Worm (Caenorhabditis elegans) whole organism, mixed stage, embryonic: Measurements from ENCODE around the gene oac-10.

ENCODE experiments used
- M03D4.4 ChIP-seq: sonication (generic microtip); optimal IDR thresholded peaks from 2 replicates; lab custom pipeline; 2017; ENCODE audit warnings: mild to moderate bottlenecking, missing genetic modification characterization, missing compliant biosample characterization
- bed-3 ChIP-seq: fragments of 200-800 bp; sonication (Bioruptor generic); optimal IDR thresholded peaks from 3 replicates; lab custom pipeline; 2018; ENCODE audit warnings: mild to moderate bottlenecking, missing genetic modification characterization, moderate library complexity, missing compliant biosample characterization
- blmp-1 ChIP-seq: fragments of 150-350 bp; optimal IDR thresholded peaks from 2 replicates; lab custom pipeline; 2014; ENCODE audit warnings: missing biosample characterization, missing genetic modification characterization
- ceh-39 ChIP-seq: fragments of 150-350 bp; optimal IDR thresholded peaks from 2 replicates; lab custom pipeline; 2014; ENCODE audit warnings: missing biosample characterization, missing genetic modification characterization
- ceh-43 ChIP-seq: fragments of 200-800 bp; sonication (Bioruptor generic); optimal IDR thresholded peaks from 2 replicates; lab custom pipeline; 2018; ENCODE audit warnings: mild to moderate bottlenecking, missing genetic modification characterization, moderate library complexity, missing compliant biosample characterization
- ceh-83 ChIP-seq: fragments of 200-800 bp; sonication (Bioruptor generic); optimal IDR thresholded peaks from 2 replicates; lab custom pipeline; 2018; ENCODE audit warnings: mild to moderate bottlenecking, missing genetic modification characterization, missing compliant biosample characterization
- ces-1 ChIP-seq: fragments of 150-350 bp; optimal IDR thresholded peaks from 2 replicates; lab custom pipeline; 2014; ENCODE audit warnings: missing biosample characterization, missing genetic modification reagents, missing genetic modification characterization
- cnd-1 ChIP-seq: fragments of 200-800 bp; sonication (Bioruptor generic); optimal IDR thresholded peaks from 2 replicates; lab custom pipeline; 2018; ENCODE audit warnings: mild to moderate bottlenecking, missing genetic modification characterization, missing compliant biosample characterization
- drap-1 ChIP-seq: fragments of 200-800 bp; sonication (Bioruptor generic); optimal IDR thresholded peaks from 3 replicates; lab custom pipeline; 2018; ENCODE audit warnings: mild to moderate bottlenecking, missing genetic modification characterization, missing compliant biosample characterization
- elt-1 ChIP-seq: sonication (generic microtip); optimal IDR thresholded peaks from 2 replicates; lab custom pipeline; 2017; ENCODE audit warnings: missing genetic modification characterization, mild to moderate bottlenecking, missing compliant biosample characterization, antibody characterized with exemption, moderate library complexity, borderline replicate concordance; ENCODE audit not compliant: insufficient read depth
- elt-3 ChIP-seq: fragments of 150-350 bp; optimal IDR thresholded peaks from 2 replicates; lab custom pipeline; 2014; ENCODE audit warnings: missing biosample characterization, missing genetic modification characterization
- flh-1 ChIP-seq: fragments of 200-800 bp; sonication (Bioruptor generic); optimal IDR thresholded peaks from 2 replicates; lab custom pipeline; 2018; ENCODE audit warnings: mild to moderate bottlenecking, missing genetic modification characterization, moderate library complexity, missing compliant biosample characterization
- hlh-1 ChIP-seq: fragments of 150-350 bp; optimal IDR thresholded peaks from 2 replicates; lab custom pipeline; 2014; ENCODE audit warnings: missing biosample characterization, missing genetic modification reagents, missing genetic modification characterization
- lin-13 ChIP-seq: fragments of 150-350 bp; optimal IDR thresholded peaks from 2 replicates; lab custom pipeline; 2014; ENCODE audit warnings: missing biosample characterization, missing genetic modification characterization
- lsy-2 ChIP-seq: fragments of 150-350 bp; optimal IDR thresholded peaks from 2 replicates; lab custom pipeline; 2014; ENCODE audit warnings: missing biosample characterization, missing genetic modification characterization
- mab-5 ChIP-seq: fragments of 150-350 bp; optimal IDR thresholded peaks from 2 replicates; lab custom pipeline; 2014; ENCODE audit warnings: missing biosample characterization, missing genetic modification characterization
- mep-1 ChIP-seq: fragments of 150-350 bp; optimal IDR thresholded peaks from 2 replicates; lab custom pipeline; 2017; ENCODE audit warnings: missing biosample characterization, missing genetic modification reagents, missing genetic modification characterization, inconsistent platforms
- mls-2 ChIP-seq: sonication (generic microtip); optimal IDR thresholded peaks from 2 replicates; lab custom pipeline; 2016; ENCODE audit warnings: mild to moderate bottlenecking, missing genetic modification characterization, moderate library complexity, missing compliant biosample characterization
- nhr-12 ChIP-seq: fragments of 150-350 bp; optimal IDR thresholded peaks from 2 replicates; lab custom pipeline; 2014; ENCODE audit warnings: missing biosample characterization, missing genetic modification characterization
- nhr-2 ChIP-seq: fragments of 150-350 bp; optimal IDR thresholded peaks from 2 replicates; lab custom pipeline; 2014; ENCODE audit warnings: missing biosample characterization, missing genetic modification characterization
- nhr-237 ChIP-seq: fragments of 150-350 bp; optimal IDR thresholded peaks from 2 replicates; lab custom pipeline; 2014; ENCODE audit warnings: missing biosample characterization, missing genetic modification characterization
- nhr-28 ChIP-seq: fragments of 150-350 bp; optimal IDR thresholded peaks from 2 replicates; lab custom pipeline; 2014; ENCODE audit warnings: missing biosample characterization, missing genetic modification characterization
- nhr-76 ChIP-seq: sonication (generic microtip); optimal IDR thresholded peaks from 2 replicates; lab custom pipeline; 2017; ENCODE audit warnings: missing biosample characterization, missing genetic modification characterization
- sem-2 ChIP-seq: fragments of 200-800 bp; sonication (Bioruptor generic); optimal IDR thresholded peaks from 2 replicates; lab custom pipeline; 2018; ENCODE audit warnings: mild to moderate bottlenecking, missing genetic modification characterization, missing compliant biosample characterization
- snpc-4 ChIP-seq: fragments of 150-350 bp; optimal IDR thresholded peaks from 2 replicates; lab custom pipeline; 2014; ENCODE audit warnings: missing biosample characterization, missing genetic modification characterization
- sptf-1 ChIP-seq: sonication (generic microtip); optimal IDR thresholded peaks from 2 replicates; lab custom pipeline; 2017; ENCODE audit warnings: mild to moderate bottlenecking, missing genetic modification characterization, moderate library complexity, missing compliant biosample characterization
- tbx-8 ChIP-seq: fragments of 200-800 bp; sonication (Bioruptor generic); optimal IDR thresholded peaks from 2 replicates; lab custom pipeline; 2018; ENCODE audit warnings: mild to moderate bottlenecking, missing genetic modification characterization, moderate library complexity, missing compliant biosample characterization
- unc-120 ChIP-seq: sonication (generic microtip); optimal IDR thresholded peaks from 2 replicates; lab custom pipeline; 2017; ENCODE audit warnings: missing genetic modification characterization, missing compliant biosample characterization; ENCODE audit not compliant: poor library complexity, severe bottlenecking
- unc-39 ChIP-seq: fragments of 150-350 bp; optimal IDR thresholded peaks from 2 replicates; lab custom pipeline; 2014; ENCODE audit warnings: missing biosample characterization, missing genetic modification characterization
- unc-62 ChIP-seq: fragments of 150-350 bp; optimal IDR thresholded peaks from 2 replicates; lab custom pipeline; 2014; ENCODE audit warnings: missing biosample characterization, missing genetic modification reagents, missing genetic modification characterization
- zip-8 ChIP-seq: fragments of 150-350 bp; optimal IDR thresholded peaks from 2 replicates; lab custom pipeline; 2014; ENCODE audit warnings: missing biosample characterization, missing genetic modification characterization
- ztf-11 ChIP-seq: fragments of 150-350 bp; optimal IDR thresholded peaks from 2 replicates; lab custom pipeline; 2014; ENCODE audit warnings: missing biosample characterization, missing genetic modification characterization

oac-10 gene

DNA sequence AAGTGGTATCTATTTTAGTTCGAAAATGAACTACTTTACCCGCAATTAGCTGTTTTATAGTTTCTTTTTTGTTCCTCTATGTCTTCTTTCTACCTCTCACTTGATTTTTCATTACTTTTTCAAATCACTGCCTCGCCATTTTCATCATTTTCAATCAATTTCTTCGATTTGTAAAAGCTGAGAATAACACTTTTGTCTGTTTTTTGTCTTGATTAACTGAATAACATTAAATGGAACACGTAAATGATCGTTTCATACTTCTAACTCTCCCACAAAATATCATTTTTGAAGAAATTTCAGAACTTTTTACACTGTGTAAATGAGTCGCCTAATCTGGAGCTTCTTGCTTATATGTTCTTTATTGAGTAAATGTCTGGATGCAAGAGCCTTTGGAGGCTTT, 31.4 kb downstream of the oac-10 start, which contains the start of gene F53C3.4:
F53C3.4 (plus strand) TSS at position 301 of the 400 bp plus-strand sequence.
- TF ChIP-seq ceh-39 (no peak), tbx-8 (no peak), ceh-43 (GFP tag; lab: Kevin White, UChicago) (no peak), nhr-76 (no peak), nhr-2 (tag; lab: Kevin White, UChicago) (no peak), elt-1 (tag; lab: Kevin White, UChicago) (no peak), mep-1 (tag; lab: Kevin White, UChicago) (no peak), zip-8 (tag; lab: Kevin White, UChicago) (no peak), lsy-2 (tag; lab: Kevin White, UChicago) (no peak), ceh-83 (GFP tag; lab: Kevin White, UChicago) (no peak), lin-13 (tag; lab: Kevin White, UChicago) (no peak), unc-62 (GFP tag; lab: Kevin White, UChicago) (no peak), unc-120 (tag; lab: Kevin White, UChicago) (no peak), nhr-12 (tag; lab: Kevin White, UChicago) (no peak), ces-1 (GFP tag; lab: Kevin White, UChicago) (no peak), hlh-1 (tag; lab: Kevin White, UChicago) (no peak), ztf-11 (tag; lab: Kevin White, UChicago) (no peak), snpc-4 (tag; lab: Kevin White, UChicago) (no peak), bed-3 (no peak)

DNA sequence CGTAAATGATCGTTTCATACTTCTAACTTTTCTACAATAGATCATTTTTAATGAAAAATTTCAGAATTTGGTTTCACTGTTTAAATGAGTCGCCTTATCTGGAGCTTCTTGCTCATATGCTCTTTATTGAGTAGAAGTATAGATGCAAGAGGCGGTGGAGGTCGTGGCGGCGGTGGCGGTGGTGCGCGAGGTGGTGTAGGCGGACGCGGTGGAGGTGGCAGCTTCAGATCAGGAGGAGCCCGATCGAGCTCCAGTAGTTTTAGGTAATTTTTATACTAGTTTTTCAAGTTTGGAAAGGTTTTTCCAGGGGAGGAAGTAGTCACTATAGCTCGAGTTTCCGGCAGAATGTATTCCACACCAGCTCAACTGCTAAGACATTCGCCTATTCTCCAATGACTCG, 33.1 kb downstream of the oac-10 start, which contains the start of gene F53C3.3:
F53C3.3 (plus strand) TSS at position 59 of the 400 bp plus-strand sequence.
- TF ChIP-seq tbx-8 (no peak), drap-1 (GFP tag; lab: Kevin White, UChicago) (no peak), unc-120 (tag; lab: Kevin White, UChicago) (no peak), lin-13 (tag; lab: Kevin White, UChicago) (no peak), bed-3 (no peak), mab-5 (tag; lab: Kevin White, UChicago) (no peak), sem-2 (GFP tag; lab: Kevin White, UChicago) (no peak), mep-1 (tag; lab: Kevin White, UChicago) (no peak), ceh-39 (no peak), mls-2 (tag; lab: Kevin White, UChicago) (no peak), flh-1 (GFP tag; lab: Kevin White, UChicago) (no peak), hlh-1 (tag; lab: Kevin White, UChicago) (no peak), M03D4.4 (tag; lab: Kevin White, UChicago) (no peak)

DNA sequence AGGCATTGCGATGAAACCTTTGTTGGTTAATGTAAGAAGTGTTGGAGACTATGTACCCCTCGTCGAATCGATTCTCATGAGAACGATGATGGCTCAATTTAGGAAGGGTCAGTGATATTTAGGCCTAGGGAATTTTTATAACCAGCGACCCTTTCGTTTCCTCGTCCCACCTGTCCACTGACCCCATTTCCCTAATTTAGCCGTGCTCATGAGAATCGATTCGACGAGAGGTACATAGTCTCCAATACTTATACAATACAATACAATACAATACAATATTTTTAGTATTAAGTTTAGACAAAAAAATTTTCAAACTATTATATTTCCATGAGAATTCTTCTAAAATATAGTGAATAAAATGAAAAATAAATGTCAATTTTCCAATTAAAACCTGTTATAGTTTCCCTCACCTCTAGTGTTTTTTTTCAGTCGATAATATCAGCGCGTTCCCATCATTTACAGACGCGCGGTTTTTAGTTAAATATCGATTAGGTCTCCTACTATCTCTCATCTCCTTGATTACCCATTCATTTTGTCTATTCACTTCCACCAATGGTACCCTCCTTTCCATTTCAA, 37.0 kb downstream of the oac-10 start, which contains the start of the genes F53C3.11 and fbxb-103:
F53C3.11 (minus strand) TSS at position 101 of the 576 bp plus-strand sequence.
fbxb-103 (plus strand) TSS at position 526 of the 576 bp plus-strand sequence.
- TF ChIP-seq snpc-4 (tag; lab: Kevin White, UChicago): no peak
- TF ChIP-seq flh-1 (GFP tag; lab: Kevin White, UChicago): no peak
- no peak for TF ChIP-seq blmp-1
- no peak for TF ChIP-seq ceh-83 (GFP tag; lab: Kevin White, UChicago)
- TF ChIP-seq mls-2 (tag; lab: Kevin White, UChicago): no peak
- no peak for TF ChIP-seq cnd-1 (tag; lab: Kevin White, UChicago)
- no peak for TF ChIP-seq ceh-39
- no peak for TF ChIP-seq nhr-12 (tag; lab: Kevin White, UChicago)
- TF ChIP-seq, all 35 proteins: peak for 0

DNA sequence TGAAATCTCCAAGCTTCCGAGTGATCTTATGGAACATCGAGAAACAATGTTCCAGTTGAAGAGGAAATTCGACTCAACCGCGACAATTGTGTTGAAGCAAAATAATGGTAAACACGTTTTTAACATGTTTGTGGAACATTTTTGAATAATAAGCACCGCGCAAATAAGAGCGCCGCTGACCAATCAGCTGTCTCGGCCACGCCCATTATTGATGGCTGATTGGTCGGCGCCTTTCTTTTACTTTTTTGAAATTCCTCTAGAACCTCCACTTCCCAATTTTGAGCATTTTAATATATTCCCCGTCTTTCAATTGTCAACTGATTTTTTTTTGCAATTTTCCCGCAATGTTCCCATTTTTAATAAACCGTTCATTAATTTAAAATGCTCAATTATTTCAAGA, 38.4 kb downstream of the oac-10 start:
- TF ChIP-seq sem-2 (GFP tag; lab: Kevin White, UChicago) (no peak), unc-39 (tag; lab: Kevin White, UChicago) (no peak), sptf-1 (tag; lab: Kevin White, UChicago) (no peak)

DNA sequence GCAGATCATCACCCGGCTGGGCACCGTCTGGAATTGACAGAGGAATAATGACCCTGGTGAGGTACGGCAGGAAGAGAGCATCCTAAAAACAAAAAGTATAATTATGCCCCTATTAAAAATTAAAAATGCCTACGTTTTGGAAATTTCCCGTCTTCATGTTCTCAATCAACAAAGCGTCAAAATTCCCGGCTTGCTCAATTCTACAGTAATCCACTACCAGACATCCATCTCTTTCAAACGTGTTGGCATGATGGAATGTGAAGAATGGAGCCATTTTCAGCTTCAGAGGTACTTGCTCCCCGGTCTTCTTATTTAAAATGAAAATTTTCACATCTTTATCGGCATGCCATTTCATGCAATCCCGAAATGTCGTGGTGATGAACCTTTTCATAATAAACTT, 39.6 kb downstream of the oac-10 start:
- no peak for TF ChIP-seq elt-3
- no peak for TF ChIP-seq cnd-1 (tag; lab: Kevin White, UChicago)
- no peak for TF ChIP-seq nhr-237
- no peak for TF ChIP-seq hlh-1 (tag; lab: Kevin White, UChicago)
- TF ChIP-seq lin-13 (tag; lab: Kevin White, UChicago): no peak
- no peak for TF ChIP-seq nhr-28 (tag; lab: Kevin White, UChicago)
- TF ChIP-seq ceh-83 (GFP tag; lab: Kevin White, UChicago): no peak
- no peak for TF ChIP-seq ztf-11 (tag; lab: Kevin White, UChicago)
- TF ChIP-seq blmp-1: no peak
- no peak for TF ChIP-seq sptf-1 (tag; lab: Kevin White, UChicago)
- TF ChIP-seq mab-5 (tag; lab: Kevin White, UChicago): no peak
